Fruit fly (Drosophila melanogaster) whole organism, embryonic: ENCODE measurements around the gene CG9839.
A peak's percentile ranks its signal among the peaks of the same experiment; 100 is the strongest.

Experiments used
- Abd-B ChIP-seq: fragments of 200-800 bp; sonication (Bioruptor generic); optimal IDR thresholded peaks from 2 replicates; lab custom pipeline; 2018; ENCODE audit warnings: missing biosample characterization, mild to moderate bottlenecking, missing genetic modification characterization, moderate library complexity
- BtbVII ChIP-seq: fragments of 200-800 bp; sonication (Bioruptor generic); optimal IDR thresholded peaks from 3 replicates; lab custom pipeline; 2017; ENCODE audit warnings: missing biosample characterization, mild to moderate bottlenecking, missing genetic modification characterization
- CG10654 ChIP-seq: fragments of 200-800 bp; sonication (Bioruptor generic); optimal IDR thresholded peaks from 2 replicates; lab custom pipeline; 2016; ENCODE audit warnings: missing biosample characterization, missing genetic modification characterization
- CG11456 ChIP-seq: fragments of 200-800 bp; sonication (Bioruptor generic); IDR thresholded peaks from 3 replicates; pipeline ENCODE4 v1.3.6; 2022; ENCODE audit warnings: missing biosample characterization, missing genetic modification characterization
- CG11560 ChIP-seq: fragments of 200-800 bp; sonication (Bioruptor generic); IDR thresholded peaks from 3 replicates; pipeline ENCODE4 v1.3.6; 2022; ENCODE audit warnings: missing biosample characterization, missing genetic modification characterization
- CG12071 ChIP-seq: fragments of 200-800 bp; sonication (Bioruptor generic); optimal IDR thresholded peaks from 3 replicates; lab custom pipeline; 2018; ENCODE audit warnings: missing biosample characterization, mild to moderate bottlenecking, missing genetic modification characterization
- CG13296 ChIP-seq: fragments of 200-800 bp; sonication (Bioruptor generic); optimal IDR thresholded peaks from 3 replicates; lab custom pipeline; 2018; ENCODE audit warnings: missing biosample characterization, mild to moderate bottlenecking, missing genetic modification characterization
- CG14667 ChIP-seq: fragments of 200-800 bp; sonication (Bioruptor generic); IDR thresholded peaks from 2 replicates; pipeline ENCODE4 v1.3.6; 2022; ENCODE audit warnings: missing biosample characterization, missing genetic modification characterization
- CG14965 ChIP-seq: fragments of 200-800 bp; sonication (Bioruptor generic); optimal IDR thresholded peaks from 2 replicates; lab custom pipeline; 2016; ENCODE audit warnings: missing biosample characterization, missing genetic modification characterization, borderline replicate concordance
- CG15514 ChIP-seq: fragments of 200-800 bp; sonication (Bioruptor generic); optimal IDR thresholded peaks from 3 replicates; lab custom pipeline; 2017; ENCODE audit warnings: missing biosample characterization, missing genetic modification characterization, mild to moderate bottlenecking, moderate library complexity, missing genetic modification reagents
- CG1603 ChIP-seq: fragments of 200-800 bp; sonication (Bioruptor generic); optimal IDR thresholded peaks from 2 replicates; lab custom pipeline; 2019; ENCODE audit warnings: missing biosample characterization, mild to moderate bottlenecking, missing genetic modification characterization, moderate library complexity
- CG1647 ChIP-seq: fragments of 200-800 bp; sonication (Bioruptor generic); optimal IDR thresholded peaks from 3 replicates; lab custom pipeline; 2016; ENCODE audit warnings: missing biosample characterization, missing genetic modification characterization
- CG16815 ChIP-seq: fragments of 200-800 bp; sonication (Bioruptor generic); optimal IDR thresholded peaks from 3 replicates; lab custom pipeline; 2017; ENCODE audit warnings: missing biosample characterization, mild to moderate bottlenecking, missing genetic modification characterization
- CG1792 ChIP-seq: fragments of 200-800 bp; sonication (Bioruptor generic); optimal IDR thresholded peaks from 2 replicates; lab custom pipeline; 2016; ENCODE audit warnings: missing biosample characterization, missing genetic modification characterization
- CG18011 ChIP-seq: fragments of 200-800 bp; sonication (Bioruptor generic); optimal IDR thresholded peaks from 2 replicates; lab custom pipeline; 2017; ENCODE audit warnings: missing biosample characterization, missing genetic modification characterization, mild to moderate bottlenecking, moderate library complexity, missing genotype
- CG4820 ChIP-seq: fragments of 200-800 bp; sonication (Bioruptor generic); optimal IDR thresholded peaks from 3 replicates; lab custom pipeline; 2016; ENCODE audit warnings: missing biosample characterization, missing genetic modification characterization
- CG7963 ChIP-seq: fragments of 200-800 bp; sonication (Bioruptor generic); IDR thresholded peaks from 3 replicates; pipeline ENCODE4 v1.3.6; 2022; ENCODE audit warnings: missing biosample characterization, missing genetic modification characterization; ENCODE audit not compliant: partially characterized antibody
- CG8281 ChIP-seq: fragments of 200-800 bp; sonication (Bioruptor generic); optimal IDR thresholded peaks from 2 replicates; lab custom pipeline; 2018; ENCODE audit warnings: missing biosample characterization, mild to moderate bottlenecking, missing genetic modification characterization, moderate library complexity
- CG9215 ChIP-seq: fragments of 200-800 bp; sonication (Bioruptor generic); IDR thresholded peaks from 2 replicates; pipeline ENCODE4 v1.3.6; 2022; ENCODE audit warnings: missing biosample characterization, missing genetic modification characterization
- CG9727 ChIP-seq: fragments of 200-800 bp; sonication (Bioruptor generic); optimal IDR thresholded peaks from 3 replicates; lab custom pipeline; 2017; ENCODE audit warnings: missing biosample characterization, mild to moderate bottlenecking, missing genetic modification characterization
- CkIIα-i1 ChIP-seq: fragments of 200-800 bp; sonication (Bioruptor generic); IDR thresholded peaks from 2 replicates; pipeline ENCODE4 v1.3.6; 2022; ENCODE audit warnings: missing biosample characterization, missing genetic modification characterization
- Dad ChIP-seq: fragments of 200-800 bp; sonication (Bioruptor generic); optimal IDR thresholded peaks from 3 replicates; lab custom pipeline; 2016; ENCODE audit warnings: missing biosample characterization, missing genetic modification characterization
- Deaf1 ChIP-seq: fragments of 200-800 bp; optimal IDR thresholded peaks from 3 replicates; lab custom pipeline; 2019; ENCODE audit warnings: missing biosample characterization, mild to moderate bottlenecking, missing genetic modification characterization, moderate library complexity
- HHEX ChIP-seq: fragments of 200-800 bp; sonication (Bioruptor generic); optimal IDR thresholded peaks from 3 replicates; lab custom pipeline; 2017; ENCODE audit warnings: missing biosample characterization, mild to moderate bottlenecking, missing genetic modification characterization, missing genetic modification reagents
- HLH4C ChIP-seq: fragments of 200-800 bp; sonication (Bioruptor generic); IDR thresholded peaks from 3 replicates; pipeline ENCODE4 v1.3.6; 2022; ENCODE audit warnings: missing biosample characterization, missing genetic modification characterization; ENCODE audit not compliant: partially characterized antibody
- MBD-R2 ChIP-seq: fragments of 200-800 bp; sonication (Bioruptor generic); IDR thresholded peaks from 2 replicates; pipeline ENCODE4 v1.3.6; 2022; ENCODE audit warnings: missing biosample characterization, missing genetic modification characterization
- Med ChIP-seq: fragments of 200-800 bp; sonication (Bioruptor generic); peaks from one replicate; lab custom pipeline; 2016; ENCODE audit warnings: missing biosample characterization, missing genetic modification characterization, mild to moderate bottlenecking, inconsistent platforms, moderate library complexity
- NFAT ChIP-seq: fragments of 200-800 bp; sonication (Bioruptor generic); IDR thresholded peaks from 2 replicates; pipeline ENCODE4 v1.3.6; 2022; ENCODE audit warnings: missing biosample characterization, missing genetic modification characterization
- Ravus ChIP-seq: fragments of 200-800 bp; sonication (Bioruptor generic); IDR thresholded peaks from 2 replicates; pipeline ENCODE4 v1.3.6; 2022; ENCODE audit warnings: missing biosample characterization, missing genetic modification characterization
- Sry-β ChIP-seq: fragments of 200-800 bp; sonication (Bioruptor generic); optimal IDR thresholded peaks from 2 replicates; lab custom pipeline; 2018; ENCODE audit warnings: missing biosample characterization, mild to moderate bottlenecking, missing genetic modification characterization, moderate library complexity
- Sry-δ ChIP-seq: fragments of 200-800 bp; sonication (Bioruptor generic); optimal IDR thresholded peaks from 2 replicates; lab custom pipeline; 2016; ENCODE audit warnings: missing biosample characterization, missing genetic modification characterization
- ato ChIP-seq: fragments of 200-800 bp; sonication (Bioruptor generic); IDR thresholded peaks from 2 replicates; pipeline ENCODE4 v1.3.6; 2022; ENCODE audit warnings: missing biosample characterization, missing genetic modification characterization; ENCODE audit not compliant: partially characterized antibody
- az2 ChIP-seq: fragments of 200-800 bp; sonication (Bioruptor generic); optimal IDR thresholded peaks from 3 replicates; lab custom pipeline; 2016; ENCODE audit warnings: missing biosample characterization, missing genetic modification characterization
- bab2 ChIP-seq: fragments of 200-800 bp; sonication (Bioruptor generic); optimal IDR thresholded peaks from 2 replicates; lab custom pipeline; 2016; ENCODE audit warnings: missing biosample characterization, missing genetic modification characterization
- corto ChIP-seq: fragments of 200-800 bp; sonication (Bioruptor generic); optimal IDR thresholded peaks from 2 replicates; lab custom pipeline; 2016; ENCODE audit warnings: missing biosample characterization, mild to moderate bottlenecking, missing genetic modification characterization, moderate library complexity
- cwo ChIP-seq: fragments of 200-800 bp; sonication (Bioruptor generic); optimal IDR thresholded peaks from 3 replicates; lab custom pipeline; 2017; ENCODE audit warnings: missing biosample characterization, missing genetic modification characterization, mild to moderate bottlenecking, moderate library complexity, missing genetic modification reagents
- fd96Cb ChIP-seq: fragments of 200-800 bp; sonication (Bioruptor generic); optimal IDR thresholded peaks from 2 replicates; lab custom pipeline; 2018; ENCODE audit warnings: missing biosample characterization, mild to moderate bottlenecking, missing genetic modification characterization, moderate library complexity
- insv ChIP-seq, 2 experiments: fragments of 200-800 bp; sonication (Bioruptor generic); optimal IDR thresholded peaks; 3 replicates each; lab custom pipeline; 2016 to 2018; ENCODE audit warnings: missing biosample characterization in 2 of 2, missing genetic modification characterization in 2 of 2
- oc ChIP-seq: fragments of 200-800 bp; sonication (Bioruptor generic); optimal IDR thresholded peaks from 2 replicates; lab custom pipeline; 2018; ENCODE audit warnings: missing biosample characterization, mild to moderate bottlenecking, missing genetic modification characterization, moderate library complexity
- prd ChIP-seq, 3 experiments: fragments of >200 bp in 2 of 3; fragments of 200-800 bp in 1 of 3; sonication (Bioruptor generic) in 1 of 3; optimal IDR thresholded peaks in 2 of 3; IDR thresholded peaks in 1 of 3; 2 replicates in 2 of 3; 3 replicates in 1 of 3; pipeline versions ENCODE4 v1.3.6 to Lab custom; 2017 to 2022; ENCODE audit warnings: missing biosample characterization in 1 of 3, missing genetic modification characterization in 1 of 3
- ranshi ChIP-seq: fragments of 200-800 bp; sonication (Bioruptor generic); IDR thresholded peaks from 2 replicates; pipeline ENCODE4 v1.3.6; 2022; ENCODE audit warnings: missing biosample characterization, missing genetic modification characterization
- ro ChIP-seq: fragments of 200-800 bp; sonication (Bioruptor generic); IDR thresholded peaks from 2 replicates; pipeline ENCODE4 v1.3.6; 2022; ENCODE audit warnings: missing biosample characterization, missing genetic modification characterization
- row ChIP-seq: fragments of 200-800 bp; sonication (Bioruptor generic); IDR thresholded peaks from 3 replicates; pipeline ENCODE4 v1.3.6; 2022; ENCODE audit warnings: missing biosample characterization, missing genetic modification characterization
- scrt ChIP-seq: fragments of 200-800 bp; sonication (Bioruptor generic); optimal IDR thresholded peaks from 2 replicates; lab custom pipeline; 2018; ENCODE audit warnings: missing biosample characterization, mild to moderate bottlenecking, missing genetic modification characterization, moderate library complexity
- sens ChIP-seq: fragments of 200-800 bp; sonication (Bioruptor generic); peaks from one replicate; lab custom pipeline; 2016; ENCODE audit warnings: missing biosample characterization, missing genetic modification characterization
- sima ChIP-seq: fragments of 200-800 bp; sonication (Bioruptor generic); optimal IDR thresholded peaks from 2 replicates; lab custom pipeline; 2016; ENCODE audit warnings: missing biosample characterization, missing genetic modification characterization
- ssp ChIP-seq: fragments of 200-800 bp; sonication (Bioruptor generic); IDR thresholded peaks from 2 replicates; pipeline ENCODE4 v1.3.6; 2022; ENCODE audit warnings: missing biosample characterization, missing genetic modification characterization
- sug ChIP-seq: fragments of 200-800 bp; optimal IDR thresholded peaks from 2 replicates; lab custom pipeline; 2019; ENCODE audit warnings: missing biosample characterization, mild to moderate bottlenecking, missing genetic modification characterization, moderate library complexity
- unpg ChIP-seq: fragments of 200-800 bp; sonication (Bioruptor generic); optimal IDR thresholded peaks from 3 replicates; lab custom pipeline; 2018; ENCODE audit warnings: missing biosample characterization, mild to moderate bottlenecking, missing genetic modification characterization, moderate library complexity
- yki ChIP-seq: fragments of >200 bp; optimal IDR thresholded peaks from 3 replicates; lab custom pipeline; 2018

Gene CG9839

DNA sequence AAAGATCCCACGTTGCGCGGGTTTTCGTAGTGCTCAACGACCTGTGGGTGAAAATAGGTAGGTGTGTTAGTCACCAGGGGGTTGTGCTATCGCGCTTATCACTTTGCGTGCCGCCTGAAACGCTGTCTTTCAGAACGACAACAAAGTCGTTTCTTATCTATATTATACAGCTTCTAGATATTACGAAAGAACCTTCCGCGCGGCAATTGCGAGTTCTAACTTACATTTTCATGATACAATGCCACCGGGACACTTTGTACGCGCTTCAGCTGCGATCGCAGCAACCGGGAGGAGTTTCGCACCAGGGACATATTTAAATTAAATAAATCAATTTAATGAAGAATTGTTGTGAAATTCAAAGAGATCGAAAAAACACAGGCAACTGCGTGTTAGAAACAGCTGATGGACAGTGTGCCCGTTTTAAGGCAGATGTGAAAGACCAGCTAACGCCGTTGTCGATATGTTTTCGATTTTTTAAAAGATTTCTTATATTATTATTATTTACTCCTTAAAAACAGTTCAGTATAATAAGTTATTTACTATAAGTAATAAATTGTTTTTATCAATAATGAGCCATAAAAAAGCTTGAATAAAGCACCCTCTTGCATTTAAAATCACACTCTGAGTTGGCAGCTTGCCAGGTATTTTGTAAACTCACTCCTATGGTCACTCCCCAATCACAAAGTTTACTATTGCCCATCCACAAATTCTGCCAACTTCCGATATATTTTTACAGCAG, 18.3 kb upstream of the CG9839 start, which contains the start of the genes IscU and CG8379 (continued):
- TF ChIP-seq CG16815 (no peak), Sry-β (GFP tag; lab: Kevin White, UChicago) (no peak), insv (GFP tag; optimal IDR thresholded peaks at IDR 0.05; lab: Kevin White, UChicago) (peak in 1 of 2 experiments; percentile 3), row (GFP tag; lab: Robert Waterston, UW) (peak; percentile 75), CG11456 (no peak), ato (GFP tag; lab: Robert Waterston, UW) (peak; percentile 15; the same call in 1 of the 2 replicates), ranshi (GFP tag; lab: Robert Waterston, UW) (no peak), sens (GFP tag; lab: Kevin White, UChicago) (no peak), bab2 (GFP tag; lab: Kevin White, UChicago) (no peak), unpg (no peak), CG1647 (GFP tag; lab: Kevin White, UChicago) (no peak), yki (no peak), Dad (GFP tag; lab: Kevin White, UChicago) (no peak), Med (GFP tag; lab: Kevin White, UChicago) (peak; percentile 46), CG9727 (GFP tag; lab: Kevin White, UChicago) (no peak), CG18011 (GFP tag; lab: Kevin White, UChicago) (no peak), CG7963 (GFP tag; lab: Robert Waterston, UW) (no peak), fd96Cb (tag; lab: Kevin White, UChicago) (no peak), BtbVII (no peak), Ravus (GFP tag; lab: Robert Waterston, UW) (no peak), CG8281 (tag; lab: Kevin White, UChicago) (no peak), HHEX (GFP tag; lab: Kevin White, UChicago) (no peak), CG14667 (GFP tag; lab: Robert Waterston, UW) (no peak), scrt (GFP tag; lab: Kevin White, UChicago) (no peak), CG10654 (GFP tag; lab: Kevin White, UChicago) (no peak), NFAT (GFP tag; lab: Robert Waterston, UW) (no peak), HLH4C (GFP tag; lab: Robert Waterston, UW) (peak; percentile 37; the same call in 2 of the 3 replicates), cwo (GFP tag; lab: Kevin White, UChicago) (no peak), Sry-δ (GFP tag; lab: Kevin White, UChicago) (no peak), CkIIα-i1 (GFP tag; lab: Robert Waterston, UW) (no peak), CG1603 (tag; lab: Kevin White, UChicago) (no peak), CG4820 (GFP tag; lab: Kevin White, UChicago) (no peak), CG12071 (GFP tag; lab: Kevin White, UChicago) (no peak), corto (GFP tag; lab: Kevin White, UChicago) (peak; percentile 8), az2 (no peak), Deaf1 (tag; lab: Kevin White, UChicago) (no peak), MBD-R2 (GFP tag; lab: Robert Waterston, UW) (peak; percentile 77), sima (GFP tag; lab: Kevin White, UChicago) (no peak), prd (optimal IDR thresholded peaks at IDR 0.05; lab: Kevin White, UChicago) (no peak), prd (GFP tag; IDR thresholded peaks at IDR 0.05; lab: Robert Waterston, UW) (no peak), CG13296 (no peak), CG1792 (GFP tag; lab: Kevin White, UChicago) (no peak), oc (tag; lab: Kevin White, UChicago) (no peak), CG15514 (GFP tag; lab: Kevin White, UChicago) (peak; percentile 50), CG9215 (no peak), ssp (GFP tag; lab: Robert Waterston, UW) (no peak), sug (tag; lab: Kevin White, UChicago) (peak; percentile 98), ro (no peak), Abd-B (GFP tag; lab: Kevin White, UChicago) (no peak), CG11560 (tag; lab: Robert Waterston, UW) (no peak), CG14965 (no peak)
